Fruit fly (Drosophila melanogaster) whole organism, adult: ENCODE measurements around the gene CG17349.

Source experiments
- CG11617 ChIP-seq: fragments of 200-800 bp; sonication (Bioruptor generic); optimal IDR thresholded peaks from 2 replicates; lab custom pipeline; 2017; ENCODE audit warnings: mild to moderate bottlenecking, missing biosample characterization, missing genetic modification reagents, missing genetic modification characterization
- CG12768 ChIP-seq: fragments of 200-800 bp; sonication (Bioruptor generic); optimal IDR thresholded peaks from 2 replicates; lab custom pipeline; 2017; ENCODE audit warnings: missing biosample characterization, missing genetic modification characterization, mild to moderate bottlenecking, moderate library complexity, missing genetic modification reagents
- CG14711 ChIP-seq: fragments of 200-800 bp; sonication (Bioruptor generic); optimal IDR thresholded peaks from 2 replicates; lab custom pipeline; 2018; ENCODE audit warnings: missing biosample characterization, mild to moderate bottlenecking, missing genetic modification characterization, moderate library complexity
- CG1620 ChIP-seq: fragments of 200-800 bp; sonication (Bioruptor generic); optimal IDR thresholded peaks from 2 replicates; lab custom pipeline; 2016; ENCODE audit warnings: missing biosample characterization, missing genetic modification characterization
- CG5204 ChIP-seq: fragments of 200-800 bp; sonication (Bioruptor generic); optimal IDR thresholded peaks from 2 replicates; lab custom pipeline; 2016; ENCODE audit warnings: missing biosample characterization, missing genetic modification characterization
- CG7045 ChIP-seq: fragments of 200-800 bp; sonication (Bioruptor generic); optimal IDR thresholded peaks from 2 replicates; lab custom pipeline; 2017; ENCODE audit warnings: missing biosample characterization, mild to moderate bottlenecking, missing genetic modification characterization
- CG7101 ChIP-seq: fragments of 200-800 bp; sonication (Bioruptor generic); optimal IDR thresholded peaks from 2 replicates; lab custom pipeline; 2018; ENCODE audit warnings: missing biosample characterization, mild to moderate bottlenecking, missing genetic modification characterization, moderate library complexity
- Clk ChIP-seq: fragments of 200-800 bp; sonication (Bioruptor generic); optimal IDR thresholded peaks from 2 replicates; lab custom pipeline; 2017; ENCODE audit warnings: missing biosample characterization, missing genetic modification characterization
- Crg-1 ChIP-seq: fragments of 200-800 bp; sonication (Bioruptor generic); optimal IDR thresholded peaks from 2 replicates; lab custom pipeline; 2016; ENCODE audit warnings: missing biosample characterization, missing genetic modification characterization
- Hr96 ChIP-seq: fragments of 200-800 bp; sonication (Bioruptor generic); optimal IDR thresholded peaks from 2 replicates; lab custom pipeline; 2016; ENCODE audit warnings: missing biosample characterization, missing genetic modification characterization
- bab1 ChIP-seq: fragments of 200-800 bp; sonication (Bioruptor generic); optimal IDR thresholded peaks from 3 replicates; lab custom pipeline; 2019; ENCODE audit warnings: missing biosample characterization, mild to moderate bottlenecking, missing genetic modification characterization, moderate library complexity
- cic ChIP-seq: fragments of 200-800 bp; sonication (Bioruptor generic); optimal IDR thresholded peaks from 2 replicates; lab custom pipeline; 2017; ENCODE audit warnings: missing biosample characterization, mild to moderate bottlenecking, missing genetic modification characterization, moderate library complexity
- cnc ChIP-seq, 2 experiments: fragments of >200 bp; optimal IDR thresholded peaks; 2 replicates each; lab custom pipeline; 2017
- kay ChIP-seq: fragments of 200-800 bp; sonication (Bioruptor generic); peaks from one replicate; lab custom pipeline; 2016; ENCODE audit warnings: missing biosample characterization, missing genetic modification characterization, borderline replicate concordance
- ovo ChIP-seq: fragments of 200-800 bp; sonication (Bioruptor generic); optimal IDR thresholded peaks from 2 replicates; lab custom pipeline; 2016; ENCODE audit warnings: missing biosample characterization, missing genetic modification characterization
- pad ChIP-seq: fragments of 200-800 bp; sonication (Bioruptor generic); optimal IDR thresholded peaks from 3 replicates; lab custom pipeline; 2017; ENCODE audit warnings: missing biosample characterization, missing genetic modification characterization, mild to moderate bottlenecking, moderate library complexity, missing genetic modification reagents
- tj ChIP-seq: fragments of 200-800 bp; sonication (Bioruptor generic); optimal IDR thresholded peaks from 3 replicates; lab custom pipeline; 2017; ENCODE audit warnings: missing biosample characterization, mild to moderate bottlenecking, missing genetic modification characterization, moderate library complexity
- toe ChIP-seq: fragments of 200-800 bp; sonication (Bioruptor generic); optimal IDR thresholded peaks from 2 replicates; lab custom pipeline; 2016; ENCODE audit warnings: missing biosample characterization, missing genetic modification characterization

The CG17349 gene

dm6 chr2L:19342018-19342417 lies 28.2 kb upstream of the CG17349 start:
- TF ChIP-seq Hr96 (GFP tag; lab: Kevin White, UChicago) (no peak), CG1620 (GFP tag; lab: Kevin White, UChicago) (no peak), CG12768 (no peak), pad (GFP tag; lab: Kevin White, UChicago) (no peak), cnc (optimal IDR thresholded peaks at IDR 0.05; lab: Kevin White, UChicago) (no peak), tj (GFP tag; lab: Kevin White, UChicago) (no peak), CG11617 (GFP tag; lab: Kevin White, UChicago) (no peak), CG7045 (no peak)

DNA sequence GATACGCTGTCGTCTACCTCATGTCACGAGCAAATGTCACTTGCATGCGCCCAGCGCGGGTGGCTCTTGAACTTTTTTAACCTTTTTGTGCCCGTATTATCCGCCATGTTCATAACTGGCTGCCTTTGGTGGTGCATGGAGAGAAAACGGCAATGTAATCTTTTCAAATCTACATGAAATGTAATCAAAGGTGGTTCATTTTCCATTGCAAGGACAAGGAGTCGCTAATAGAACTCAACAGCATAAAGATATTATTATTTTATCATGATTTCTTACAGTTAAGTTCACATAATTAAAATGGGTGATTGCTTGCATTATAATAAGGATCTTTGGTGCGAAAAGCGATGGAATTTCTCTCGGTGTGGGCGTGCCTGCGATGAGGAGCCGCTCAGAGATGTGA lies 27.5 kb upstream of the CG17349 start:
- TF ChIP-seq ovo (no peak), cic (GFP tag; lab: Kevin White, UChicago) (no peak), CG5204 (GFP tag; lab: Kevin White, UChicago) (no peak), kay (GFP tag; lab: Kevin White, UChicago) (no peak), Clk (no peak), CG1620 (GFP tag; lab: Kevin White, UChicago) (no peak)

DNA sequence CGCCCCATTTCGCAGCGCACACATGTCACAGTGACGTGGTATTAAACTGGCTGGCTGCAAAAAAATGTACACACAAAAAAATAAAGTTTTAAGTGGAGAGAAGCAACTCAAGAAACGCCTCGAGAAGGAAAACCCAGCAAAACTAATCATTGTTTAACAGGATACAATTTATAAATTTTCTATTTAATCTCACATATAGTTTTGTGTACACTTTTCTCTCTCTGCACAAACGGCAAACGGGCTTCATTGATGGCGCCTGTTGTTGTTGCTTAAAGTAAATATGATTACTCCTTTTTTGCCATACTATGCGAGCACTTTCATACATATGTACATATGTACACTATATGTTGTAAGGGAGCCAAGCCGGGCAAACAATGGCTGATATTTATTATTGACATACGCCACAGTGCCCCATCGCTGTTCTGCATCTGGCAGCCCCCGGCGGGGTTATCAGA lies 12.2 kb upstream of the CG17349 start:
- peak; percentile 0 for TF ChIP-seq CG7045
- no peak for TF ChIP-seq pad (GFP tag; lab: Kevin White, UChicago)
- TF ChIP-seq CG14711 (tag; lab: Kevin White, UChicago): no peak
- TF ChIP-seq CG12768: no peak
- no peak for TF ChIP-seq CG5204 (GFP tag; lab: Kevin White, UChicago)
- TF ChIP-seq Crg-1: no peak
- peak; percentile 42 for TF ChIP-seq ovo
- TF ChIP-seq Hr96 (GFP tag; lab: Kevin White, UChicago): peak; percentile 21
- TF ChIP-seq cic (GFP tag; lab: Kevin White, UChicago): no peak
- no peak for TF ChIP-seq CG11617 (GFP tag; lab: Kevin White, UChicago)

DNA sequence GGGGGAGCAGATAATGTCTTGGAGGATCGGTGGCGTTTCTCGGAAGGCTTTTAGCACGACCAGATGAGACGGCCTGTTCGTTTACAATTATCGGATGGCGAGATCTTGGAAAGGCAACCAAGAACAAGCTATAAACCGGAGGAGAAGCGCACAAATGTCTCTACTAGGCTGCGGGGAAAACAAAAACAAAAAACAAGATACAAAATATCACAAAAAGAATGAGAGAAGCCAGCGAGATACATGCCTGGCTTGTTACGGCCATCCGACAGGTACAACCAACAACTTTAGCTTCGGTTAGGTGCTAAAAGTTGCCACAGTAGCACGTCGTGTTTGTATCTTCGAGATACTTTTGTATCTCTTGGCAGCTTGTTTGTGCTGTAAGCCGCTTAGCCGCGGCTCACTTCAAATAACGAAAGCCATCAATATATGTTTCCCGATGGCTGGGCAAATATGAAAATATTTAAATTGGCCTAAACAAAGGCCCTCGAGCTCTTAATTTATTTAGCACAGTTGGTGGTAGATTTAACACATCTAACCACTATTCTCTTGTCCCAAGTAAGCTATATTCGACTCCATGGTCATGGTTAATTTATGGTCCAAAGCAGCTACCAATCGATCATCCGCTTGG lies 10.3 kb upstream of the CG17349 start:
- TF ChIP-seq Crg-1 (no peak), cic (GFP tag; lab: Kevin White, UChicago) (no peak), CG1620 (GFP tag; lab: Kevin White, UChicago) (no peak), tj (GFP tag; lab: Kevin White, UChicago) (no peak), CG7045 (no peak), ovo (no peak), bab1 (GFP tag; lab: Kevin White, UChicago) (no peak), pad (GFP tag; lab: Kevin White, UChicago) (no peak), kay (GFP tag; lab: Kevin White, UChicago) (no peak), CG7101 (tag; lab: Kevin White, UChicago) (no peak), CG5204 (GFP tag; lab: Kevin White, UChicago) (no peak), toe (GFP tag; lab: Kevin White, UChicago) (no peak), Hr96 (GFP tag; lab: Kevin White, UChicago) (no peak)

dm6 chr2L:19361632-19362142 lies 8.6 kb upstream of the CG17349 start:
- no peak for TF ChIP-seq CG14711 (tag; lab: Kevin White, UChicago)
- TF ChIP-seq tj (GFP tag; lab: Kevin White, UChicago): peak; percentile 67

- TF ChIP-seq CG14711 (tag; lab: Kevin White, UChicago) (no peak), bab1 (GFP tag; lab: Kevin White, UChicago) (peak; percentile 2)
Measured at dm6 chr2L:19362734-19363363, 7.4 kb upstream of the CG17349 start, which contains the start of gene dnt. Gene dnt, minus strand, starts transcription at chr2L:19363227.

DNA sequence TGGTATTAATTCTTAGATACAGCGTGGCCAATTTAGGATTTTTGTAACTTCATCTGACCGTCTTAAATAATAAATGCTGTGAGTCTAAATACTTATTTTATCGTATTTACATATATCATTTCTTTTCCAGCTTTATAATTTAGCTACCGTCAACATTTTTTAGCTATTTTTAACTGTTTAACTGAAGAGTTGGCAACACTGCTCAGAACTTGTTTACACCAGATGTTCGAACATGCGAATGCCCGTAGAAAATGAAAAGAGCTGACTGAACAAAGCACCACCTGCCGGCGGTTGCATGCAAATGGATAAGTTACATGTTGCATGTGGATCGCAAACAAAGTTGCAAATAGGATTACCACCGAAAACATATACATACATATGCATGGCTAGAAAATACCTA lies 6.7 kb upstream of the CG17349 start:
- TF ChIP-seq CG14711 (tag; lab: Kevin White, UChicago) (peak; percentile 64), CG5204 (GFP tag; lab: Kevin White, UChicago) (peak; percentile 19), toe (GFP tag; lab: Kevin White, UChicago) (peak; percentile 30), CG7101 (tag; lab: Kevin White, UChicago) (no peak), tj (GFP tag; lab: Kevin White, UChicago) (peak; percentile 13)

DNA sequence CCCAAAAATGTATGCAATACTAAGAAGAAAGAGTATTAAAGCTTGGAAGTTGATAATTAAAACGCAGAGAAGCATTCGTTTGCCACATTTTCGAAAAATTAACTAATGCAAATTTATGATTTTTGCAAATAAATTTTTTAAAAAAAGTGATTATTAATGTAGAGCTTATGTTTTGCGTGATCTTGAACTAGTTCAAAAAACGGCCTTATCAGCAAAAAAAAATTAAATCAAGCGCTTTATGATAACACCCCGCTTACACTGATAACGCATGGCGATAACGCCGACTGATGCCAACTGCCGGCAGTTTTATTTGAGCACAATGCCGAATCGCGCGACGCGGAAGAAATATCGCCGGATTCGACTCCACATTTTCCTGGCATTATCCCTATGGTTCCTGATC lies 6.2 kb upstream of the CG17349 start, which contains the start of gene CG13086:
Gene CG13086 (plus strand): TSS at position 301 of the 400 bp plus-strand sequence.
- TF ChIP-seq CG14711 (tag; lab: Kevin White, UChicago) (no peak), toe (GFP tag; lab: Kevin White, UChicago) (no peak), CG12768 (no peak)
